Worm (Caenorhabditis elegans) whole organism, late embryonic: ENCODE measurements around the gene cpg-20.

Experiments
- F13H6.1 ChIP-seq: sonication (generic microtip); optimal IDR thresholded peaks from 2 replicates; lab custom pipeline; 2016; ENCODE audit warnings: missing genetic modification characterization, missing compliant biosample characterization
- ahr-1 ChIP-seq: sonication (generic microtip); optimal IDR thresholded peaks from 2 replicates; lab custom pipeline; 2016; ENCODE audit warnings: missing genetic modification characterization, missing compliant biosample characterization
- ama-1 ChIP-seq: fragments of 150-350 bp; optimal IDR thresholded peaks from 2 replicates; lab custom pipeline; 2014
- ceh-22 ChIP-seq: sonication (generic microtip); optimal IDR thresholded peaks from 2 replicates; lab custom pipeline; 2017; ENCODE audit warnings: missing biosample characterization, missing genetic modification characterization
- ceh-48 ChIP-seq: sonication (generic microtip); optimal IDR thresholded peaks from 2 replicates; lab custom pipeline; 2016; ENCODE audit warnings: missing genetic modification characterization, inconsistent platforms, missing compliant biosample characterization
- ceh-9 ChIP-seq: sonication (generic microtip); optimal IDR thresholded peaks from 2 replicates; lab custom pipeline; 2016; ENCODE audit warnings: mild to moderate bottlenecking, missing genetic modification characterization, inconsistent platforms, missing compliant biosample characterization
- fax-1 ChIP-seq: sonication (generic microtip); optimal IDR thresholded peaks from 2 replicates; lab custom pipeline; 2016; ENCODE audit warnings: missing genotype, missing genetic modification characterization, missing compliant biosample characterization
- lin-11 ChIP-seq: fragments of 200-800 bp; sonication (Bioruptor generic); optimal IDR thresholded peaks from 2 replicates; lab custom pipeline; 2018; ENCODE audit warnings: mild to moderate bottlenecking, missing genetic modification characterization, missing compliant biosample characterization
- mec-3 ChIP-seq: sonication (generic microtip); optimal IDR thresholded peaks from 2 replicates; lab custom pipeline; 2016; ENCODE audit warnings: borderline replicate concordance, missing genetic modification characterization, missing compliant biosample characterization
- nhr-11 ChIP-seq: fragments of 150-350 bp; optimal IDR thresholded peaks from 2 replicates; lab custom pipeline; 2014; ENCODE audit warnings: missing biosample characterization, missing genetic modification characterization
- odd-2 ChIP-seq: sonication (generic microtip); optimal IDR thresholded peaks from 2 replicates; lab custom pipeline; 2017; ENCODE audit warnings: antibody characterized with exemption, mild to moderate bottlenecking, missing genetic modification characterization, missing compliant biosample characterization
- pqm-1 ChIP-seq: sonication (generic microtip); optimal IDR thresholded peaks from 2 replicates; lab custom pipeline; 2016; ENCODE audit warnings: missing genetic modification characterization, missing compliant biosample characterization
- rnt-1 ChIP-seq: sonication (generic microtip); optimal IDR thresholded peaks from 2 replicates; lab custom pipeline; 2016; ENCODE audit warnings: missing genetic modification characterization, missing compliant biosample characterization
- tbx-2 ChIP-seq: sonication (generic microtip); optimal IDR thresholded peaks from 2 replicates; lab custom pipeline; 2016; ENCODE audit warnings: missing genetic modification characterization, missing compliant biosample characterization

DNA sequence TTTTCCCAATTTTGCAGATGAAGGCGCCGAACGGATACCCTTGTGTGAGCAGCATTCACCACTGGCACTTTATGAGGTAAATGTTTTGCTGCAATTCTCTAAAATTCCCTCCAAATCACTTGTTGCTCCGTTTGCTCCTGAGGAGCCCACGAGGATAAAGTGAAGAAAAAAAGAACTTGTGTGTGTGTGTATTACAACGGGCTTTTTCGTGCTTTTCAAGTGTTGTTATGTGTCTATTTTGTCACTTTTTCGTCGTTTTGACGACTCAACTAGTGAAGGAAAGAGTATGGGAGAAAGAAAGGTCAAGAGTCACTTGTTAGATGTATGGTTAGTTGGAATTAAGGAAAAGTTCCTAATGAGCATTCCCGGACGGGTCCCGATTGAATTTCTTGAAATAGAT is 13.9 kb downstream of the cpg-20 start:
- no peak for TF ChIP-seq mec-3 (tag; lab: Kevin White, UChicago)
- no peak for TF ChIP-seq odd-2 (tag; lab: Kevin White, UChicago)
- no peak for TF ChIP-seq ahr-1
- no peak for TF ChIP-seq nhr-11
- no peak for TF ChIP-seq lin-11 (tag; lab: Kevin White, UChicago)
- TF ChIP-seq pqm-1 (tag; lab: Kevin White, UChicago), result no peak
- no peak for TF ChIP-seq ama-1
- no peak for TF ChIP-seq fax-1 (tag; lab: Kevin White, UChicago)
- TF ChIP-seq ceh-22 (tag; lab: Kevin White, UChicago), result no peak
- TF ChIP-seq ceh-48 (tag; lab: Kevin White, UChicago), result no peak
- no peak for TF ChIP-seq F13H6.1
- TF ChIP-seq rnt-1 (tag; lab: Kevin White, UChicago), result no peak
- no peak for TF ChIP-seq tbx-2
- TF ChIP-seq ceh-9, result no peak
